ENCODE assay signal across 4 fruit fly cellular contexts in genomic region chr3L:15005774-15006173, dm6.
A peak's percentile ranks its signal among the peaks of the same experiment; 100 is the strongest.
TF ChIP-seq lines count a peak whose summit lies in the region.

No protein-coding gene starts in this region.

- TF ChIP-seq CTCF in whole organism, embryonic (GFP tag; optimal IDR thresholded peaks at IDR 0.05; lab: Kevin White, UChicago), result no peak

TF ChIP-seq in whole organism, embryonic, 481 proteins besides CTCF, POLR2A, EP300 and RAD21:
- no peak for TF ChIP-seq dpn (GFP tag; optimal IDR thresholded peaks at IDR 0.05; lab: Kevin White, UChicago)
- no peak for TF ChIP-seq CG2116 (GFP tag; optimal IDR thresholded peaks at IDR 0.05; lab: Kevin White, UChicago)
- TF ChIP-seq CG7357 (GFP tag; IDR thresholded peaks at IDR 0.05; lab: Robert Waterston, UW), result no peak
- TF ChIP-seq CG3726 (GFP tag; IDR thresholded peaks at IDR 0.05; lab: Robert Waterston, UW), result no peak
- TF ChIP-seq emc (GFP tag; optimal IDR thresholded peaks at IDR 0.05; lab: Kevin White, UChicago), result no peak
- 0 out of 3 replicates have a peak, but pooled peaks have one; percentile 29 for TF ChIP-seq CG17361 (GFP tag; IDR thresholded peaks at IDR 0.05; lab: Robert Waterston, UW)
- TF ChIP-seq CG3995 (GFP tag; optimal IDR thresholded peaks at IDR 0.05; lab: Kevin White, UChicago), result no peak
- TF ChIP-seq Trl (optimal IDR thresholded peaks at IDR 0.05; lab: Kevin White, UChicago), result no peak
- no peak for TF ChIP-seq Trl (GFP tag; optimal IDR thresholded peaks at IDR 0.05; lab: Kevin White, UChicago)
- TF ChIP-seq CG17802 (tag; optimal IDR thresholded peaks at IDR 0.05; lab: Kevin White, UChicago), result no peak
- peak in 1 of 2 experiments; percentile 42 for TF ChIP-seq bsh (GFP tag; optimal IDR thresholded peaks at IDR 0.05; lab: Kevin White, UChicago)
- TF ChIP-seq CG14860 (GFP tag; IDR thresholded peaks at IDR 0.05; lab: Robert Waterston, UW; ENCODE audit: partially characterized antibody), result no peak
- no peak for TF ChIP-seq CG3065 (GFP tag; optimal IDR thresholded peaks at IDR 0.05; lab: Kevin White, UChicago)
- TF ChIP-seq Rx (GFP tag; IDR thresholded peaks at IDR 0.05; lab: Robert Waterston, UW), result no peak
- peak; percentile 31 for TF ChIP-seq sens (GFP tag; lab: Kevin White, UChicago)
- TF ChIP-seq CG3163 (GFP tag; optimal IDR thresholded peaks at IDR 0.05; lab: Kevin White, UChicago), result no peak
TF ChIP-seq in whole organism, embryonic: peak in this region for 3.

TF ChIP-seq in whole organism, prepupa, 60 proteins besides CTCF, POLR2A, EP300 and RAD21 (continues in another document):
- TF ChIP-seq acj6 (GFP tag; optimal IDR thresholded peaks at IDR 0.05; lab: Kevin White, UChicago) (peak; percentile 35), dac (GFP tag; optimal IDR thresholded peaks at IDR 0.05; lab: Kevin White, UChicago) (peak; percentile 2), Eip93F (GFP tag; optimal IDR thresholded peaks at IDR 0.05; lab: Kevin White, UChicago) (no peak), Sox102F (GFP tag; optimal IDR thresholded peaks at IDR 0.05; lab: Kevin White, UChicago) (no peak), fd85E (GFP tag; optimal IDR thresholded peaks at IDR 0.05; lab: Kevin White, UChicago) (no peak), Hr38 (GFP tag; optimal IDR thresholded peaks at IDR 0.05; lab: Kevin White, UChicago) (no peak), CG6276 (GFP tag; optimal IDR thresholded peaks at IDR 0.05; lab: Kevin White, UChicago) (peak; percentile 10), CG8319 (GFP tag; optimal IDR thresholded peaks at IDR 0.05; lab: Kevin White, UChicago) (no peak), CG32006 (GFP tag; optimal IDR thresholded peaks at IDR 0.05; lab: Kevin White, UChicago) (peak; percentile 51), topi (GFP tag; optimal IDR thresholded peaks at IDR 0.05; lab: Kevin White, UChicago) (no peak), CG34406 (GFP tag; optimal IDR thresholded peaks at IDR 0.05; lab: Kevin White, UChicago) (peak; percentile 16), Eip75B (GFP tag; optimal IDR thresholded peaks at IDR 0.05; lab: Kevin White, UChicago) (peak; percentile 37), CG9139 (GFP tag; optimal IDR thresholded peaks at IDR 0.05; lab: Kevin White, UChicago) (no peak), CG7368 (GFP tag; optimal IDR thresholded peaks at IDR 0.05; lab: Kevin White, UChicago) (peak; percentile 5), Smox (GFP tag; optimal IDR thresholded peaks at IDR 0.05; lab: Kevin White, UChicago) (peak; percentile 12), CG6163 (GFP tag; IDR thresholded peaks at IDR 0.05; lab: Robert Waterston, UW) (0 out of 3 replicates have a peak, but pooled peaks have one; percentile 41), Ets21C (GFP tag; optimal IDR thresholded peaks at IDR 0.05; lab: Kevin White, UChicago) (no peak), CG6808 (GFP tag; optimal IDR thresholded peaks at IDR 0.05; lab: Kevin White, UChicago) (peak; percentile 61), CG10631 (GFP tag; optimal IDR thresholded peaks at IDR 0.05; lab: Kevin White, UChicago) (peak; percentile 67), CG16779 (tag; optimal IDR thresholded peaks at IDR 0.05; lab: Kevin White, UChicago) (peak; percentile 8), CG8632 (GFP tag; optimal IDR thresholded peaks at IDR 0.05; lab: Kevin White, UChicago) (no peak), fd59A (GFP tag; optimal IDR thresholded peaks at IDR 0.05; lab: Kevin White, UChicago) (peak; percentile 52), salr (GFP tag; optimal IDR thresholded peaks at IDR 0.05; lab: Kevin White, UChicago) (peak in 1 of 2 experiments; percentile 27), CG4318 (GFP tag; optimal IDR thresholded peaks at IDR 0.05; lab: Kevin White, UChicago) (no peak), achi (GFP tag; optimal IDR thresholded peaks at IDR 0.05; lab: Kevin White, UChicago) (peak; percentile 46), spab (GFP tag; optimal IDR thresholded peaks at IDR 0.05; lab: Kevin White, UChicago) (peak; percentile 67)

TF ChIP-seq in whole organism, pupa, 21 proteins besides CTCF, POLR2A, EP300 and RAD21:
- peak; percentile 49 for TF ChIP-seq Pif1A (GFP tag; optimal IDR thresholded peaks at IDR 0.05; lab: Kevin White, UChicago)
- peak; percentile 68 for TF ChIP-seq CG9948 (tag; optimal IDR thresholded peaks at IDR 0.05; lab: Kevin White, UChicago)
- peak; percentile 65 for TF ChIP-seq CG15710 (tag; optimal IDR thresholded peaks at IDR 0.05; lab: Kevin White, UChicago)
- peak; percentile 59 for TF ChIP-seq CG17806 (tag; optimal IDR thresholded peaks at IDR 0.05; lab: Kevin White, UChicago)
- TF ChIP-seq CG34367 (tag; optimal IDR thresholded peaks at IDR 0.05; lab: Kevin White, UChicago), result peak; percentile 47
- TF ChIP-seq CG4496 (GFP tag; IDR thresholded peaks at IDR 0.05; lab: Robert Waterston, UW), result no peak
- no peak for TF ChIP-seq Snoo (tag; optimal IDR thresholded peaks at IDR 0.05; lab: Kevin White, UChicago)
- no peak for TF ChIP-seq CG13204 (GFP tag; optimal IDR thresholded peaks at IDR 0.05; lab: Kevin White, UChicago)
- peak; percentile 71 for TF ChIP-seq CG8159 (tag; optimal IDR thresholded peaks at IDR 0.05; lab: Kevin White, UChicago)
- TF ChIP-seq CG14655 (GFP tag; optimal IDR thresholded peaks at IDR 0.05; lab: Kevin White, UChicago), result peak; percentile 70
- peak; percentile 46 for TF ChIP-seq Pif1B (GFP tag; optimal IDR thresholded peaks at IDR 0.05; lab: Kevin White, UChicago)
- TF ChIP-seq D1 (tag; optimal IDR thresholded peaks at IDR 0.05; lab: Kevin White, UChicago), result peak; percentile 0
- TF ChIP-seq CG8301 (tag; optimal IDR thresholded peaks at IDR 0.05; lab: Kevin White, UChicago), result peak; percentile 57
- TF ChIP-seq CG32121 (GFP tag; IDR thresholded peaks at IDR 0.05; lab: Robert Waterston, UW), result no peak

TF ChIP-seq in whole organism, wandering third instar larva, 38 proteins besides CTCF, POLR2A, EP300 and RAD21:
- TF ChIP-seq tai (GFP tag; optimal IDR thresholded peaks at IDR 0.05; lab: Kevin White, UChicago), result no peak
- peak; percentile 2 for TF ChIP-seq Sp1 (GFP tag; optimal IDR thresholded peaks at IDR 0.05; lab: Kevin White, UChicago)
- peak; percentile 16 for TF ChIP-seq h (GFP tag; optimal IDR thresholded peaks at IDR 0.05; lab: Kevin White, UChicago)
- TF ChIP-seq dmrt93B (GFP tag; optimal IDR thresholded peaks at IDR 0.05; lab: Kevin White, UChicago), result no peak
- TF ChIP-seq foxo (GFP tag; optimal IDR thresholded peaks at IDR 0.05; lab: Kevin White, UChicago), result peak in 1 of 2 experiments; percentile 4
- TF ChIP-seq Dif (GFP tag; optimal IDR thresholded peaks at IDR 0.05; lab: Kevin White, UChicago; ENCODE audit: partially characterized antibody), result no peak
- TF ChIP-seq usp (GFP tag; optimal IDR thresholded peaks at IDR 0.05; lab: Kevin White, UChicago), result no peak
- no peak for TF ChIP-seq CrebA (GFP tag; optimal IDR thresholded peaks at IDR 0.05; lab: Kevin White, UChicago; ENCODE audit: borderline replicate concordance)

Comparison
In these comparisons a context has a peak if more than half of its experiments do, and no peak if none do; other contexts are left out.
1. Of the 7 proteins assayed by ChIP-seq in both whole organism, embryonic and whole organism, prepupa: peak only in whole organism, embryonic: none; only in whole organism, prepupa: CG16779 and Gug; in both: none; in neither: 5.